Fruit fly (Drosophila melanogaster): ENCODE results near the gene BG642163.

- TF ChIP-seq CG3919 (GFP tag; optimal IDR thresholded peaks at IDR 0.05) (no peak), CG11902 (GFP tag; optimal IDR thresholded peaks at IDR 0.05) (no peak), CG6854 (GFP tag; optimal IDR thresholded peaks at IDR 0.05) (no peak), dsx (GFP tag; optimal IDR thresholded peaks at IDR 0.05; ENCODE audit: poor library complexity, severe bottlenecking) (no peak), Eip93F (GFP tag; optimal IDR thresholded peaks at IDR 0.05) (no peak), fkh (GFP tag; optimal IDR thresholded peaks at IDR 0.05) (no peak), Blimp-1 (GFP tag; optimal IDR thresholded peaks at IDR 0.05) (no peak), Met (GFP tag; optimal IDR thresholded peaks at IDR 0.05) (no peak), CG11762 (GFP tag; optimal IDR thresholded peaks at IDR 0.05; ENCODE audit: insufficient read depth) (no peak)
These were observed 49.5 kb downstream of the BG642163 start, which contains the start of gene CG3251 for dm6 chr2L:4690602-4691001.
